Worm (Caenorhabditis elegans): Measurements from ENCODE around the gene acbp-6.

DNA sequence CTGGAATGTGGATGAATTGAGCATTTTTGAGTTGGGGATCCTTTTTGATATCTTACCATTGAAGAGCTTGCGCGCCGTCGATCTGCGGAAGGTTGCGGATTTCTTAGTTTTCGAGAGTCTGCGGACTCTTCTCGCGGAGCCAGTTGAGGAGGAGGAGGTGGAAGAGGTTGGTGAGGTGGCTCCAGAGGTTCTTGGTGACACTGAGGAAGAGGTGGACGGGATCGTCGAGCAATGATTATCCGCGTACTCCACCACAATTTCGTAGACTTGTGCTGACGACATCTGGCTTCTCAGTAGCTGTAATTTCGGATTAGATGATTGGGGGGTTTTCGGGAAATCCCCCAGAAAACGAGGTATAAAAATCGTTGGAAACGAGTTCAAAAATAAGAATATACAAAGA lies 3.8 kb upstream of the acbp-6 start, which contains the start of gene Y17G7B.21:
- TF ChIP-seq hlh-13 (GFP tag; optimal IDR thresholded peaks at IDR 0.05) (no peak), pha-4 (tag; optimal IDR thresholded peaks at IDR 0.05) (no peak), nhr-11 (tag; optimal IDR thresholded peaks at IDR 0.05) (no peak), ceh-19 (GFP tag; optimal IDR thresholded peaks at IDR 0.05) (no peak), unc-86 (tag; optimal IDR thresholded peaks at IDR 0.05) (no peak), ahr-1 (tag; optimal IDR thresholded peaks at IDR 0.05) (no peak), ref-2 (tag; optimal IDR thresholded peaks at IDR 0.05) (no peak)
